Worm (Caenorhabditis elegans) whole organism, early embryonic: ENCODE measurements around the gene gskl-1.
"Not testable (repeated sequence)": the region's sequence is repeated elsewhere in the genome, so short reads cannot be mapped to it uniquely, and the experiment has no call there.

Source experiments
- B0310.2 ChIP-seq: sonication (generic microtip); optimal IDR thresholded peaks from 2 replicates; lab custom pipeline; 2016; ENCODE audit warnings: mild to moderate bottlenecking, missing genetic modification characterization, missing compliant biosample characterization
- F13C5.2 ChIP-seq: sonication (generic microtip); optimal IDR thresholded peaks from 2 replicates; lab custom pipeline; 2017; ENCODE audit warnings: mild to moderate bottlenecking, missing genetic modification characterization, inconsistent platforms, missing compliant biosample characterization
- aly-1 ChIP-seq: sonication (generic microtip); optimal IDR thresholded peaks from 2 replicates; lab custom pipeline; 2016; ENCODE audit warnings: missing genetic modification characterization, missing compliant biosample characterization
- ama-1 ChIP-seq: fragments of 150-350 bp; optimal IDR thresholded peaks from 2 replicates; lab custom pipeline; 2014
- ceh-13 ChIP-seq: fragments of 200-800 bp; sonication (Bioruptor generic); optimal IDR thresholded peaks from 2 replicates; lab custom pipeline; 2018; ENCODE audit warnings: mild to moderate bottlenecking, missing genetic modification characterization, missing compliant biosample characterization
- ceh-36 ChIP-seq: sonication (generic microtip); optimal IDR thresholded peaks from 2 replicates; lab custom pipeline; 2016; ENCODE audit warnings: missing genetic modification characterization, inconsistent platforms, missing compliant biosample characterization
- ets-7 ChIP-seq: sonication (generic microtip); optimal IDR thresholded peaks from 2 replicates; lab custom pipeline; 2016; ENCODE audit warnings: missing genotype, missing genetic modification characterization, missing compliant biosample characterization
- flt-1 ChIP-seq: fragments of 200-800 bp; sonication (Bioruptor generic); IDR thresholded peaks from 2 replicates; pipeline ENCODE4 v1.3.6; 2022; ENCODE audit warnings: missing genetic modification characterization, missing compliant biosample characterization
- hmbx-1 ChIP-seq: sonication (generic microtip); optimal IDR thresholded peaks from 2 replicates; lab custom pipeline; 2016; ENCODE audit warnings: mild to moderate bottlenecking, missing genetic modification characterization, missing compliant biosample characterization
- hmg-4 ChIP-seq: fragments of 200-800 bp; sonication (Bioruptor generic); optimal IDR thresholded peaks from 2 replicates; lab custom pipeline; 2018; ENCODE audit warnings: mild to moderate bottlenecking, missing genetic modification characterization, missing compliant biosample characterization
- hnd-1 ChIP-seq: sonication (generic microtip); optimal IDR thresholded peaks from 2 replicates; lab custom pipeline; 2016; ENCODE audit warnings: missing genetic modification characterization, missing compliant biosample characterization
- pes-1 ChIP-seq: fragments of 200-800 bp; sonication (Bioruptor generic); IDR thresholded peaks from 2 replicates; pipeline ENCODE4 v1.3.6; 2022; ENCODE audit warnings: missing genetic modification reagents, missing genetic modification characterization, missing compliant biosample characterization
- scrt-1 ChIP-seq: fragments of 200-800 bp; sonication (Bioruptor generic); IDR thresholded peaks from 2 replicates; pipeline ENCODE4 v1.3.6; 2022; ENCODE audit warnings: missing genetic modification characterization, missing compliant biosample characterization
- sea-1 ChIP-seq: fragments of 200-800 bp; sonication (Bioruptor generic); conservative IDR thresholded peaks from 2 replicates; pipeline ENCODE4 v1.3.6; 2022; ENCODE audit warnings: missing genetic modification characterization, missing compliant biosample characterization
- tbx-11 ChIP-seq: fragments of 200-800 bp; sonication (Bioruptor generic); IDR thresholded peaks from 2 replicates; pipeline ENCODE4 v1.3.6; 2022; ENCODE audit warnings: missing genetic modification characterization, missing compliant biosample characterization
- tbx-37 ChIP-seq: fragments of 200-800 bp; sonication (Bioruptor generic); conservative IDR thresholded peaks from 2 replicates; pipeline ENCODE4 v1.3.6; 2022; ENCODE audit warnings: missing genetic modification reagents, missing genetic modification characterization, missing compliant biosample characterization
- tra-4 ChIP-seq: sonication (generic microtip); optimal IDR thresholded peaks from 2 replicates; lab custom pipeline; 2017; ENCODE audit warnings: missing genetic modification characterization, missing compliant biosample characterization

Gene gskl-1

DNA sequence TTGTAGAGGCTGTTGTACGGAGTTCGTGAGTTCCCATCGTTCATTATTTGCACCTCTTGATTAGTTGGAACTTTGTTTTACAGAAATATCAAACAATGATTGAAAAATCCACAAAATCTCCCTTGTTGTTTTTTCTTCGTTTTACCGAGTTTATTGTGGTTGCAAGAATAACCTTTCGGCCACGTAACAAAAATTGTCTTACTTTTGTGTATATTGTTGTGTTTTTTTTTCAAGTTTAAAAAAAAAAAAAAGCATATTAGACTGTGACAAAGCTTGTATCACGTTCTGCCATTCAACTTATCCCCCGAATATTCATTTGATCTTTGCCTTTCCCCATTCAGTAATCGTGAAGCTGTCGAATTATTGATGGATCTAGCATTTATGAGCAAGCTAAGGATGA is 30.2 kb upstream of the gskl-1 start, which contains the start of gene F44F4.10:
Gene F44F4.10 (minus strand): TSS at position 101 of the 400 bp plus-strand sequence.
- TF ChIP-seq hnd-1 (no peak), hmbx-1 (tag; lab: Kevin White, UChicago) (no peak), ceh-13 (GFP tag; lab: Kevin White, UChicago) (no peak), aly-1 (tag; lab: Kevin White, UChicago) (no peak), ets-7 (no peak), sea-1 (GFP tag; lab: Robert Waterston, UW) (no peak), ceh-36 (tag; lab: Kevin White, UChicago) (no peak), pes-1 (GFP tag; lab: Robert Waterston, UW) (no peak), hmg-4 (GFP tag; lab: Kevin White, UChicago) (no peak), ama-1 (lab: Kevin White, UChicago) (no peak), F13C5.2 (tag; lab: Kevin White, UChicago) (no peak), tbx-37 (GFP tag; lab: Robert Waterston, UW) (no peak), tra-4 (no peak), flt-1 (GFP tag; lab: Robert Waterston, UW) (no peak), B0310.2 (tag; lab: Kevin White, UChicago) (no peak), tbx-11 (GFP tag; lab: Robert Waterston, UW) (no peak), scrt-1 (no peak)

DNA sequence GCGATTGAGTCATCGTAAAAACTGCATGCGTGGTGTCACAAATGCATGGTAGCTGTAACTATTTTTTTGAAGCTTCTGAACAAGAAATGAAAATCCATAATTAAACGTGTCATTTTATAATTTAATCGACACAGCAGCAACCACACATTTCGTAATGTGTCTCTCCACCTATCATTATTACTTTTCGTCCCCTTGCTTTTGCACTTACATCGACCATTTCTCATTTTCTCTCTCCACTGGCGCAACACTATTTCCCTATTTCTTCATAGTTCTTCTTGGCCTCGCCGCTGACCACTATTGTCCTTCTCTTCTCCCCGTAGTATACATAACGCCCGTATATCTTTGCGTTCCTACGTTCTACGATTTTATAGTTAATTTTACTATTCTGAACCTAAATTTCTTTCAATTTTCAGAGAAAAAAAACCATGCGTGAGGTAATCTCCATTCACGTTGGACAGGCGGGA is 29.0 kb upstream of the gskl-1 start, which contains the start of gene tba-4:
Gene tba-4 (plus strand): TSS at position 414 of the 464 bp plus-strand sequence.
- no peak for TF ChIP-seq pes-1 (GFP tag; lab: Robert Waterston, UW)
- TF ChIP-seq ceh-13 (GFP tag; lab: Kevin White, UChicago) = no peak
- TF ChIP-seq hmbx-1 (tag; lab: Kevin White, UChicago) = no peak
- no peak for TF ChIP-seq hmg-4 (GFP tag; lab: Kevin White, UChicago)
- no peak for TF ChIP-seq ama-1 (lab: Kevin White, UChicago)
- TF ChIP-seq sea-1 (GFP tag; lab: Robert Waterston, UW) = no peak
- no peak for TF ChIP-seq F13C5.2 (tag; lab: Kevin White, UChicago)
- TF ChIP-seq ceh-36 (tag; lab: Kevin White, UChicago) = no peak
- TF ChIP-seq flt-1 (GFP tag; lab: Robert Waterston, UW) = no peak
- no peak for TF ChIP-seq aly-1 (tag; lab: Kevin White, UChicago)
- TF ChIP-seq scrt-1 = no peak
- no peak for TF ChIP-seq tbx-11 (GFP tag; lab: Robert Waterston, UW)

DNA sequence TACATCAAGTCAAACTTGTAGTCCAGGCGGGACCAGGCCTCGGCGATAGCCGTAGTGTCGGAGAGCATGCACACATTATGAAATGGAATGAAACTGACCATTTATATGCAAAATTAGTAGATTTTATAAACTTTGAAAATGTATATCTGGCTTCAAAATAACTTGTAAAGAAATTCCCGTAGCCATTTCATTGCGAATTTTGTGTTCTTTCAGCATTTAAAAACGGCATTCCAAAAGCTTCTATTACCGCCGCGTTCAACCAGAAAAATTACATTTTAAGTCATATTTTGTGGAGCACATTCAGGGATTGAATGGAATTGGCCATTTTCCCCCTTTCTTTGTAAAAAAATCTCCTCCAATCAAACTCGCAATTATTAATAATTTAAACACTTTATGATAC is 24.5 kb upstream of the gskl-1 start, which contains the start of gene Y19D2B.1:
Gene Y19D2B.1 (minus strand): TSS at position 101 of the 400 bp plus-strand sequence.
- not testable (repeated sequence) for TF ChIP-seq hnd-1; flt-1 (GFP tag; lab: Robert Waterston, UW); scrt-1

- no peak for TF ChIP-seq scrt-1
- no peak for TF ChIP-seq tbx-37 (GFP tag; lab: Robert Waterston, UW)
- TF ChIP-seq aly-1 (tag; lab: Kevin White, UChicago) = no peak
- TF ChIP-seq tra-4 = no peak
- no peak for TF ChIP-seq hmg-4 (GFP tag; lab: Kevin White, UChicago)
- TF ChIP-seq ceh-36 (tag; lab: Kevin White, UChicago) = no peak
- TF ChIP-seq F13C5.2 (tag; lab: Kevin White, UChicago) = no peak
- no peak for TF ChIP-seq hnd-1
- no peak for TF ChIP-seq B0310.2 (tag; lab: Kevin White, UChicago)
- TF ChIP-seq ets-7 = no peak
- no peak for TF ChIP-seq pes-1 (GFP tag; lab: Robert Waterston, UW)
- no peak for TF ChIP-seq sea-1 (GFP tag; lab: Robert Waterston, UW)
- TF ChIP-seq ceh-13 (GFP tag; lab: Kevin White, UChicago) = no peak
- TF ChIP-seq flt-1 (GFP tag; lab: Robert Waterston, UW) = no peak
- no peak for TF ChIP-seq ama-1 (lab: Kevin White, UChicago)
- TF ChIP-seq tbx-11 (GFP tag; lab: Robert Waterston, UW) = no peak
These were observed 23.4 kb upstream of the gskl-1 start, which contains the start of gene Y19D2B.2 for ce11 chrII:10923948-10924347. TSS of gene Y19D2B.2 (plus strand) at chrII:10924248.

ce11 chrII:10924669-10925068 is 22.7 kb upstream of the gskl-1 start:
- TF ChIP-seq ets-7 (no peak), tra-4 (no peak), pes-1 (GFP tag; lab: Robert Waterston, UW) (no peak), ceh-13 (GFP tag; lab: Kevin White, UChicago) (no peak), F13C5.2 (tag; lab: Kevin White, UChicago) (no peak), scrt-1 (no peak), flt-1 (GFP tag; lab: Robert Waterston, UW) (no peak), hmbx-1 (tag; lab: Kevin White, UChicago) (no peak), sea-1 (GFP tag; lab: Robert Waterston, UW) (no peak), hnd-1 (no peak), tbx-11 (GFP tag; lab: Robert Waterston, UW) (no peak), ama-1 (lab: Kevin White, UChicago) (no peak), hmg-4 (GFP tag; lab: Kevin White, UChicago) (no peak), tbx-37 (GFP tag; lab: Robert Waterston, UW) (no peak), B0310.2 (tag; lab: Kevin White, UChicago) (no peak)

- TF ChIP-seq hmbx-1 (tag; lab: Kevin White, UChicago) (no peak), ceh-36 (tag; lab: Kevin White, UChicago) (no peak), F13C5.2 (tag; lab: Kevin White, UChicago) (no peak), hmg-4 (GFP tag; lab: Kevin White, UChicago) (no peak), ama-1 (lab: Kevin White, UChicago) (no peak), sea-1 (GFP tag; lab: Robert Waterston, UW) (no peak), flt-1 (GFP tag; lab: Robert Waterston, UW) (no peak), aly-1 (tag; lab: Kevin White, UChicago) (no peak), B0310.2 (tag; lab: Kevin White, UChicago) (no peak)
These were observed 21.4 kb upstream of the gskl-1 start, which contains the start of gene metr-1 for ce11 chrII:10925804-10926570. TSS of gene metr-1 (plus strand) at chrII:10926561.
